Worm (Caenorhabditis elegans) whole organism, L1 larva: Measurements from ENCODE around the gene C49F5.7.

Source experiments
- F16B12.6 ChIP-seq: fragments of 150-350 bp; optimal IDR thresholded peaks from 2 replicates; lab custom pipeline; 2014; ENCODE audit warnings: missing biosample characterization, missing genetic modification characterization
- Y116A8C.19 ChIP-seq: sonication (generic microtip); optimal IDR thresholded peaks from 2 replicates; lab custom pipeline; 2016; ENCODE audit warnings: missing compliant biosample characterization, missing genetic modification characterization, borderline replicate concordance
- elt-2 ChIP-seq: sonication (generic microtip); optimal IDR thresholded peaks from 2 replicates; lab custom pipeline; 2016; ENCODE audit warnings: missing genetic modification characterization, mild to moderate bottlenecking, inconsistent platforms, missing compliant biosample characterization, missing genetic modification reagents
- elt-3 ChIP-seq, 6 experiments: fragments of 150-350 bp in 1 of 6; sonication (generic microtip); optimal IDR thresholded peaks; 2 replicates each; lab custom pipeline; 2017 to 2018; ENCODE audit warnings: missing biosample characterization in 6 of 6, missing genetic modification characterization in 6 of 6, inconsistent platforms in 1 of 6
- fos-1 ChIP-seq: fragments of 150-350 bp; optimal IDR thresholded peaks from 2 replicates; lab custom pipeline; 2014; ENCODE audit warnings: missing biosample characterization, missing genetic modification characterization
- hlh-4 ChIP-seq: sonication (generic microtip); optimal IDR thresholded peaks from 2 replicates; lab custom pipeline; 2016; ENCODE audit warnings: mild to moderate bottlenecking, missing genetic modification characterization, missing compliant biosample characterization
- lin-14 ChIP-seq: fragments of 200-800 bp; sonication (Bioruptor generic); optimal IDR thresholded peaks from 2 replicates; lab custom pipeline; 2018; ENCODE audit warnings: mild to moderate bottlenecking, missing genetic modification characterization, moderate library complexity, missing compliant biosample characterization
- lin-15B ChIP-seq: fragments of 150-350 bp; sonication (generic microtip); optimal IDR thresholded peaks from 3 replicates; lab custom pipeline; 2014; ENCODE audit warnings: missing biosample characterization, missing genetic modification characterization
- nhr-20 ChIP-seq: sonication (generic microtip); optimal IDR thresholded peaks from 2 replicates; lab custom pipeline; 2016; ENCODE audit warnings: mild to moderate bottlenecking, missing genetic modification characterization, missing compliant biosample characterization
- sup-37 ChIP-seq: fragments of 200-800 bp; sonication (Bioruptor generic); optimal IDR thresholded peaks from 2 replicates; lab custom pipeline; 2018; ENCODE audit warnings: mild to moderate bottlenecking, missing genetic modification characterization, missing compliant biosample characterization

- no peak for TF ChIP-seq elt-2
- TF ChIP-seq lin-14: peak; percentile 40
- no peak for TF ChIP-seq fos-1 (tag; lab: Kevin White, UChicago)
- TF ChIP-seq lin-15B (tag; lab: Kevin White, UChicago): no peak
- TF ChIP-seq sup-37 (GFP tag; lab: Kevin White, UChicago): no peak
- no peak for TF ChIP-seq hlh-4 (tag; lab: Kevin White, UChicago)
- TF ChIP-seq elt-3 (tag; optimal IDR thresholded peaks at IDR 0.05; lab: Kevin White, UChicago): no peak
- no peak for TF ChIP-seq nhr-20 (tag; lab: Kevin White, UChicago)
- TF ChIP-seq Y116A8C.19 (tag; lab: Kevin White, UChicago): no peak
- no peak for TF ChIP-seq F16B12.6 (tag; lab: Kevin White, UChicago)
Measured at ce11 chrX:12034661-12035060, 40.1 kb downstream of the C49F5.7 start.
